Worm (Caenorhabditis elegans) whole organism, L1 larva: ENCODE data around the gene rcs-1.

Experiments
- alr-1 ChIP-seq: fragments of 200-800 bp; sonication (Bioruptor generic); optimal IDR thresholded peaks from 2 replicates; lab custom pipeline; 2018; ENCODE audit warnings: borderline replicate concordance, mild to moderate bottlenecking, missing genetic modification characterization, missing compliant biosample characterization
- aly-2 ChIP-seq: fragments of 150-350 bp; optimal IDR thresholded peaks from 2 replicates; lab custom pipeline; 2014; ENCODE audit warnings: missing biosample characterization, missing genetic modification characterization
- ama-1 ChIP-seq: fragments of 150-350 bp; optimal IDR thresholded peaks from 2 replicates; lab custom pipeline; 2014
- hlh-17 ChIP-seq: fragments of 200-800 bp; sonication (Bioruptor generic); optimal IDR thresholded peaks from 2 replicates; lab custom pipeline; 2018; ENCODE audit warnings: missing genetic modification characterization, mild to moderate bottlenecking, missing compliant biosample characterization, moderate library complexity, borderline replicate concordance
- nhr-28 ChIP-seq: fragments of 150-350 bp; optimal IDR thresholded peaks from 2 replicates; lab custom pipeline; 2014; ENCODE audit warnings: missing biosample characterization, missing genetic modification characterization
- nhr-90 ChIP-seq: sonication (generic microtip); optimal IDR thresholded peaks from 2 replicates; lab custom pipeline; 2016; ENCODE audit warnings: mild to moderate bottlenecking, missing genetic modification characterization, missing compliant biosample characterization; ENCODE audit not compliant: poor library complexity
- snu-23 ChIP-seq: sonication (generic microtip); optimal IDR thresholded peaks from 2 replicates; lab custom pipeline; 2016; ENCODE audit warnings: missing genetic modification characterization, missing compliant biosample characterization
- sptf-1 ChIP-seq: fragments of 150-350 bp; optimal IDR thresholded peaks from 2 replicates; lab custom pipeline; 2014; ENCODE audit warnings: missing biosample characterization, missing genetic modification characterization
- zag-1 ChIP-seq: fragments of 150-350 bp; optimal IDR thresholded peaks from 2 replicates; lab custom pipeline; 2014; ENCODE audit warnings: missing biosample characterization, missing genetic modification characterization

DNA sequence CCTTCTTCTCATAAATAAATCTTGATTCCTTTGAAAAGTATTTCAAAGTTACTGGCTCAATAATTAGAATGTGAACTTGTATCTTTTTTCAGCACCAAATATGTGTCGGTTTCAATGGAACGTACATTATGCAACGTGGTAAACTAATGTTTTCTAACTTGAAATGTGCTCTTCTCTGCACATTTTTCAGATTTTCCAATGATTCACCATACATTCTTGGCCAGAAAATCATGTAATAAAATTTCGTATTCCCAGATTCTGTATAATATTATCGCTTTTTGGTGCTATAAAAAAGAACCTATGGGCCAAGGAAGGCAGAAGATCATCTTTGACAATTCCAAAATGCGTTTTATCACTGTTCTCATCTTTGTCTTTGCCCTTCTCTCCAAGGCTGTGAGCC, 32.6 kb upstream of the rcs-1 start, which contains the start of gene C06E2.9:
- TF ChIP-seq alr-1 (tag; lab: Kevin White, UChicago) (no peak), zag-1 (tag; lab: Kevin White, UChicago) (no peak), sptf-1 (tag; lab: Kevin White, UChicago) (no peak), nhr-28 (no peak), ama-1 (no peak), snu-23 (GFP tag; lab: Kevin White, UChicago) (no peak), hlh-17 (GFP tag; lab: Kevin White, UChicago) (no peak), aly-2 (tag; lab: Kevin White, UChicago) (no peak), nhr-90 (tag; lab: Kevin White, UChicago) (no peak)
